Fruit fly (Drosophila melanogaster): ENCODE results near the gene CG31200.

Gene CG31200

dm6 chr3R:20762175-20762795 lies 17.1 kb upstream of the CG31200 start, which contains the start of gene CG31195 (continued):
- TF ChIP-seq Scr (GFP tag; IDR thresholded peaks at IDR 0.05; ENCODE audit: partially characterized antibody) (peak; percentile 88), ERR (GFP tag; optimal IDR thresholded peaks at IDR 0.05) (no peak), Hey (tag; optimal IDR thresholded peaks at IDR 0.05) (no peak), sna (GFP tag; IDR thresholded peaks at IDR 0.05; ENCODE audit: partially characterized antibody) (peak; percentile 75), Bgb (GFP tag; IDR thresholded peaks at IDR 0.05; ENCODE audit: partially characterized antibody) (peak; percentile 67), pita (GFP tag; optimal IDR thresholded peaks at IDR 0.05) (no peak), CG2116 (GFP tag; optimal IDR thresholded peaks at IDR 0.05) (peak; percentile 83), CG10654 (GFP tag; optimal IDR thresholded peaks at IDR 0.05) (no peak), CG15073 (GFP tag; optimal IDR thresholded peaks at IDR 0.05) (no peak), usp (GFP tag; optimal IDR thresholded peaks at IDR 0.05) (no peak), ranshi (GFP tag; IDR thresholded peaks at IDR 0.05) (no peak), pho (GFP tag; optimal IDR thresholded peaks at IDR 0.05) (no peak), pnt (GFP tag; optimal IDR thresholded peaks at IDR 0.05) (no peak), Nf-YA (GFP tag; IDR thresholded peaks at IDR 0.05) (no peak), Atf-2 (GFP tag; optimal IDR thresholded peaks at IDR 0.05) (no peak), CG32532 (GFP tag; IDR thresholded peaks at IDR 0.05) (no peak), CG14965 (GFP tag; optimal IDR thresholded peaks at IDR 0.05; ENCODE audit: borderline replicate concordance) (no peak), Deaf1 (tag; optimal IDR thresholded peaks at IDR 0.05) (no peak), CG30403 (GFP tag; optimal IDR thresholded peaks at IDR 0.05) (peak; percentile 44), gcm (GFP tag; optimal IDR thresholded peaks at IDR 0.05) (no peak), hbn (GFP tag; IDR thresholded peaks at IDR 0.05; ENCODE audit: partially characterized antibody) (peak; percentile 78), row (GFP tag; IDR thresholded peaks at IDR 0.05) (peak; percentile 58), CG18011 (GFP tag; optimal IDR thresholded peaks at IDR 0.05) (no peak), CG6854 (GFP tag; optimal IDR thresholded peaks at IDR 0.05) (no peak), schlank (tag; optimal IDR thresholded peaks at IDR 0.05) (no peak), CG17359 (tag; optimal IDR thresholded peaks at IDR 0.05) (no peak), CG7372 (GFP tag; IDR thresholded peaks at IDR 0.05) (no peak), sqz (GFP tag; optimal IDR thresholded peaks at IDR 0.05) (no peak), sd (tag; optimal IDR thresholded peaks at IDR 0.05) (no peak), CG4282 (GFP tag; optimal IDR thresholded peaks at IDR 0.05) (no peak), corto (GFP tag; optimal IDR thresholded peaks at IDR 0.05) (no peak), CG1602 (GFP tag; optimal IDR thresholded peaks at IDR 0.05) (no peak), fd64A (GFP tag; optimal IDR thresholded peaks at IDR 0.05) (no peak), dm (GFP tag; optimal IDR thresholded peaks at IDR 0.05) (no peak), lola (GFP tag; optimal IDR thresholded peaks at IDR 0.05) (peak in 1 of 3 experiments; percentile 30), dati (GFP tag; IDR thresholded peaks at IDR 0.05) (no peak), salm (tag; optimal IDR thresholded peaks at IDR 0.05) (no peak), stc (GFP tag; IDR thresholded peaks at IDR 0.05) (no peak), ash1 (GFP tag; optimal IDR thresholded peaks at IDR 0.05) (no peak), CG11504 (tag; optimal IDR thresholded peaks at IDR 0.05) (no peak), CG7963 (GFP tag; IDR thresholded peaks at IDR 0.05; ENCODE audit: partially characterized antibody) (peak; percentile 37; the same call in 2 of the 3 replicates), mirr (GFP tag; optimal IDR thresholded peaks at IDR 0.05) (no peak), D (optimal IDR thresholded peaks at IDR 0.05) (no peak), D (GFP tag; optimal IDR thresholded peaks at IDR 0.05) (no peak), dysf (GFP tag; IDR thresholded peaks at IDR 0.05) (no peak), CG11696 (GFP tag; IDR thresholded peaks at IDR 0.05) (no peak), HLH4C (GFP tag; IDR thresholded peaks at IDR 0.05; ENCODE audit: partially characterized antibody) (peak; percentile 75), CG31388 (GFP tag; optimal IDR thresholded peaks at IDR 0.05) (no peak), CG18599 (GFP tag; optimal IDR thresholded peaks at IDR 0.05) (no peak), Rfx (GFP tag; IDR thresholded peaks at IDR 0.05) (no peak)
